Fruit fly (Drosophila melanogaster) whole organism, pupa: ENCODE results near the gene CG11970.

Experiments used
- CG10348 ChIP-seq: fragments of 200-800 bp; sonication (Bioruptor generic); IDR thresholded peaks from 2 replicates; pipeline ENCODE4 v1.3.6; 2022; ENCODE audit warnings: missing biosample characterization, missing genetic modification characterization
- CG12605 ChIP-seq: fragments of 200-800 bp; sonication (Bioruptor generic); IDR thresholded peaks from 2 replicates; pipeline ENCODE4 v1.3.6; 2022; ENCODE audit warnings: missing biosample characterization, missing genetic modification characterization
- CG13204 ChIP-seq: fragments of 200-800 bp; sonication (Bioruptor generic); optimal IDR thresholded peaks from 2 replicates; lab custom pipeline; 2018; ENCODE audit warnings: missing biosample characterization, mild to moderate bottlenecking, missing genetic modification characterization, moderate library complexity
- CG14655 ChIP-seq: fragments of 200-800 bp; sonication (Bioruptor generic); optimal IDR thresholded peaks from 3 replicates; lab custom pipeline; 2017; ENCODE audit warnings: mild to moderate bottlenecking, missing biosample characterization, missing genetic modification reagents, missing genetic modification characterization
- CG15710 ChIP-seq: fragments of 200-800 bp; sonication (Bioruptor generic); optimal IDR thresholded peaks from 2 replicates; lab custom pipeline; 2018; ENCODE audit warnings: missing biosample characterization, mild to moderate bottlenecking, missing genetic modification characterization, moderate library complexity
- CG17806 ChIP-seq: fragments of 200-800 bp; sonication (Bioruptor generic); optimal IDR thresholded peaks from 2 replicates; lab custom pipeline; 2018; ENCODE audit warnings: missing biosample characterization, mild to moderate bottlenecking, missing genetic modification characterization, moderate library complexity
- CG32121 ChIP-seq: fragments of 200-800 bp; sonication (Bioruptor generic); IDR thresholded peaks from 2 replicates; pipeline ENCODE4 v1.3.6; 2022; ENCODE audit warnings: missing biosample characterization, missing genetic modification characterization
- CG34367 ChIP-seq: fragments of 200-800 bp; sonication (Bioruptor generic); optimal IDR thresholded peaks from 2 replicates; lab custom pipeline; 2018; ENCODE audit warnings: missing biosample characterization, mild to moderate bottlenecking, missing genetic modification characterization
- CG4496 ChIP-seq: fragments of 200-800 bp; sonication (Bioruptor generic); IDR thresholded peaks from 3 replicates; pipeline ENCODE4 v1.3.6; 2022; ENCODE audit warnings: missing biosample characterization, missing genetic modification characterization
- CG8159 ChIP-seq: fragments of 200-800 bp; sonication (Bioruptor generic); optimal IDR thresholded peaks from 3 replicates; lab custom pipeline; 2018; ENCODE audit warnings: missing biosample characterization, mild to moderate bottlenecking, missing genetic modification characterization, moderate library complexity
- CG9948 ChIP-seq: fragments of 200-800 bp; sonication (Bioruptor generic); optimal IDR thresholded peaks from 2 replicates; lab custom pipeline; 2018; ENCODE audit warnings: missing biosample characterization, mild to moderate bottlenecking, missing genetic modification characterization, moderate library complexity
- D1 ChIP-seq: fragments of 200-800 bp; sonication (Bioruptor generic); optimal IDR thresholded peaks from 2 replicates; lab custom pipeline; 2018; ENCODE audit warnings: missing biosample characterization, mild to moderate bottlenecking, missing genetic modification characterization, moderate library complexity
- EcR ChIP-seq: fragments of 200-800 bp; sonication (Bioruptor generic); optimal IDR thresholded peaks from 3 replicates; lab custom pipeline; 2019; ENCODE audit warnings: missing biosample characterization, missing genetic modification characterization, mild to moderate bottlenecking, moderate library complexity, missing genetic modification reagents
- Ets98B ChIP-seq: fragments of 200-800 bp; sonication (Bioruptor generic); IDR thresholded peaks from 2 replicates; pipeline ENCODE4 v1.3.6; 2022; ENCODE audit warnings: missing biosample characterization, missing genetic modification characterization
- Pif1A ChIP-seq: fragments of 200-800 bp; sonication (Bioruptor generic); optimal IDR thresholded peaks from 3 replicates; lab custom pipeline; 2016; ENCODE audit warnings: missing biosample characterization, missing genetic modification characterization
- Pif1B ChIP-seq: fragments of 200-800 bp; sonication (Bioruptor generic); optimal IDR thresholded peaks from 3 replicates; lab custom pipeline; 2016; ENCODE audit warnings: missing biosample characterization, missing genetic modification characterization
- Snoo ChIP-seq: fragments of 200-800 bp; sonication (Bioruptor generic); optimal IDR thresholded peaks from 3 replicates; lab custom pipeline; 2017; ENCODE audit warnings: missing biosample characterization, mild to moderate bottlenecking, missing genetic modification characterization, inconsistent platforms
- fd96Ca ChIP-seq: fragments of 200-800 bp; sonication (Bioruptor generic); IDR thresholded peaks from 3 replicates; pipeline ENCODE4 v1.3.6; 2022; ENCODE audit warnings: missing biosample characterization, missing genetic modification characterization
- gl ChIP-seq: fragments of 200-800 bp; sonication (Bioruptor generic); optimal IDR thresholded peaks from 2 replicates; lab custom pipeline; 2018; ENCODE audit warnings: missing biosample characterization, mild to moderate bottlenecking, missing genetic modification characterization
- rn ChIP-seq: fragments of 200-800 bp; sonication (Bioruptor generic); IDR thresholded peaks from 2 replicates; pipeline ENCODE4 v1.3.6; 2022; ENCODE audit warnings: missing biosample characterization, missing genetic modification characterization

The CG11970 gene

dm6 chr3R:9014859-9015466 lies 30.4 kb downstream of the CG11970 start, which contains the start of the genes Kcmf1, Sf3b5 and CG11986:
Gene Kcmf1, minus strand, starts transcription at chr3R:9014909.
Gene Sf3b5, minus strand, starts transcription at chr3R:9015341.
Gene CG11986, plus strand, starts transcription at chr3R:9015446.
- no peak for TF ChIP-seq D1 (tag; lab: Kevin White, UChicago)
- TF ChIP-seq gl (tag; lab: Kevin White, UChicago): no peak
- no peak for TF ChIP-seq CG14655 (GFP tag; lab: Kevin White, UChicago)
- no peak for TF ChIP-seq CG10348
- TF ChIP-seq CG4496 (GFP tag; lab: Robert Waterston, UW): no peak
- no peak for TF ChIP-seq CG9948 (tag; lab: Kevin White, UChicago)
- TF ChIP-seq CG8159 (tag; lab: Kevin White, UChicago): no peak
- no peak for TF ChIP-seq Pif1A (GFP tag; lab: Kevin White, UChicago)
- TF ChIP-seq CG12605 (GFP tag; lab: Robert Waterston, UW): no peak
- TF ChIP-seq CG34367 (tag; lab: Kevin White, UChicago): no peak
- TF ChIP-seq Snoo (tag; lab: Kevin White, UChicago): no peak
- no peak for TF ChIP-seq CG17806
- TF ChIP-seq Pif1B (GFP tag; lab: Kevin White, UChicago): no peak
- no peak for TF ChIP-seq rn (GFP tag; lab: Robert Waterston, UW)

dm6 chr3R:9016869-9017268 lies 32.4 kb downstream of the CG11970 start:
- TF ChIP-seq CG4496 (GFP tag; lab: Robert Waterston, UW) (no peak), CG10348 (no peak), CG8159 (tag; lab: Kevin White, UChicago) (no peak), Snoo (tag; lab: Kevin White, UChicago) (no peak), D1 (tag; lab: Kevin White, UChicago) (no peak), CG14655 (GFP tag; lab: Kevin White, UChicago) (no peak), fd96Ca (GFP tag; lab: Robert Waterston, UW) (no peak), EcR (GFP tag; lab: Kevin White, UChicago) (no peak), rn (GFP tag; lab: Robert Waterston, UW) (no peak), CG34367 (tag; lab: Kevin White, UChicago) (no peak), CG15710 (tag; lab: Kevin White, UChicago) (no peak), gl (tag; lab: Kevin White, UChicago) (no peak)

dm6 chr3R:9019689-9020138 lies 35.2 kb downstream of the CG11970 start, which contains the start of gene tgo:
Gene tgo, minus strand, starts transcription at chr3R:9020022.
- TF ChIP-seq CG8159 (tag; lab: Kevin White, UChicago): no peak
- TF ChIP-seq Ets98B: no peak
- TF ChIP-seq CG14655 (GFP tag; lab: Kevin White, UChicago): no peak
- no peak for TF ChIP-seq CG34367 (tag; lab: Kevin White, UChicago)
- TF ChIP-seq fd96Ca (GFP tag; lab: Robert Waterston, UW): 0 out of 3 replicates have a peak, but pooled peaks have one; percentile 12
- peak; percentile 12 for TF ChIP-seq CG15710 (tag; lab: Kevin White, UChicago)
- peak; percentile 28 for TF ChIP-seq EcR (GFP tag; lab: Kevin White, UChicago)
- no peak for TF ChIP-seq CG4496 (GFP tag; lab: Robert Waterston, UW)
- no peak for TF ChIP-seq Pif1B (GFP tag; lab: Kevin White, UChicago)
- TF ChIP-seq CG13204 (GFP tag; lab: Kevin White, UChicago): no peak
- TF ChIP-seq, all 21 proteins: peak for 3

dm6 chr3R:9023934-9024333 lies 39.4 kb downstream of the CG11970 start:
- TF ChIP-seq gl (tag; lab: Kevin White, UChicago): no peak
- TF ChIP-seq Pif1A (GFP tag; lab: Kevin White, UChicago): no peak
- no peak for TF ChIP-seq D1 (tag; lab: Kevin White, UChicago)
- TF ChIP-seq EcR (GFP tag; lab: Kevin White, UChicago): no peak

- TF ChIP-seq fd96Ca (GFP tag; lab: Robert Waterston, UW) (no peak), CG10348 (no peak), CG17806 (no peak), CG32121 (no peak), Snoo (tag; lab: Kevin White, UChicago) (no peak), Pif1B (GFP tag; lab: Kevin White, UChicago) (no peak), CG8159 (tag; lab: Kevin White, UChicago) (no peak), Pif1A (GFP tag; lab: Kevin White, UChicago) (no peak), CG9948 (tag; lab: Kevin White, UChicago) (no peak), EcR (GFP tag; lab: Kevin White, UChicago) (no peak), Ets98B (no peak), CG14655 (GFP tag; lab: Kevin White, UChicago) (no peak), CG15710 (tag; lab: Kevin White, UChicago) (no peak), CG13204 (GFP tag; lab: Kevin White, UChicago) (no peak), CG4496 (GFP tag; lab: Robert Waterston, UW) (no peak), rn (GFP tag; lab: Robert Waterston, UW) (no peak), CG34367 (tag; lab: Kevin White, UChicago) (no peak), D1 (tag; lab: Kevin White, UChicago) (no peak), CG12605 (GFP tag; lab: Robert Waterston, UW) (no peak), gl (tag; lab: Kevin White, UChicago) (no peak)
Observed at dm6 chr3R:9024835-9025510, 40.5 kb downstream of the CG11970 start.
